Worm (Caenorhabditis elegans): ENCODE measurements around the gene vab-7.

ce11 chrIII:10911160-10911559, 9.0 kb upstream of the vab-7 start, which contains the start of gene cut-6:
- TF ChIP-seq flt-1 (GFP tag; IDR thresholded peaks at IDR 0.05) (no peak), ama-1 (optimal IDR thresholded peaks at IDR 0.05) (no peak)
